Fruit fly (Drosophila melanogaster) whole organism, embryonic: Measurements from ENCODE around the gene dob.
A peak's percentile ranks its signal among the peaks of the same experiment; 100 is the strongest.

ENCODE experiments used
- ATbp ChIP-seq: fragments of 200-800 bp; sonication (Bioruptor generic); optimal IDR thresholded peaks from 2 replicates; lab custom pipeline; 2017; ENCODE audit warnings: missing biosample characterization, mild to moderate bottlenecking, missing genetic modification characterization, missing genetic modification reagents
- Bdp1 ChIP-seq: fragments of 200-800 bp; sonication (Bioruptor generic); optimal IDR thresholded peaks from 3 replicates; lab custom pipeline; 2016; ENCODE audit warnings: missing biosample characterization, missing genetic modification characterization
- Bteb2 ChIP-seq: fragments of 200-800 bp; sonication (Bioruptor generic); optimal IDR thresholded peaks from 2 replicates; lab custom pipeline; 2016; ENCODE audit warnings: missing biosample characterization, missing genetic modification characterization
- CG10543 ChIP-seq: fragments of 200-800 bp; sonication (Bioruptor generic); optimal IDR thresholded peaks from 3 replicates; lab custom pipeline; 2017; ENCODE audit warnings: missing biosample characterization, mild to moderate bottlenecking, missing genetic modification characterization, moderate library complexity
- CG10565 ChIP-seq: fragments of 200-800 bp; sonication (Bioruptor generic); optimal IDR thresholded peaks from 3 replicates; lab custom pipeline; 2016; ENCODE audit warnings: missing biosample characterization, mild to moderate bottlenecking, missing genetic modification characterization
- CG11723 ChIP-seq: fragments of 200-800 bp; sonication (Bioruptor generic); optimal IDR thresholded peaks from 2 replicates; lab custom pipeline; 2017; ENCODE audit warnings: missing biosample characterization, mild to moderate bottlenecking, missing genetic modification characterization
- CG12104 ChIP-seq: fragments of 200-800 bp; sonication (Bioruptor generic); optimal IDR thresholded peaks from 3 replicates; lab custom pipeline; 2016; ENCODE audit warnings: missing biosample characterization, missing genetic modification characterization
- CG1233 ChIP-seq: fragments of 200-800 bp; sonication (Bioruptor generic); optimal IDR thresholded peaks from 4 replicates; lab custom pipeline; 2018; ENCODE audit warnings: missing biosample characterization, mild to moderate bottlenecking, missing genetic modification characterization
- CG15011 ChIP-seq: fragments of 200-800 bp; sonication (Bioruptor generic); optimal IDR thresholded peaks from 3 replicates; lab custom pipeline; 2018; ENCODE audit warnings: missing biosample characterization, mild to moderate bottlenecking, missing genetic modification characterization
- CG15269 ChIP-seq: fragments of 200-800 bp; sonication (Bioruptor generic); optimal IDR thresholded peaks from 2 replicates; lab custom pipeline; 2018; ENCODE audit warnings: missing biosample characterization, mild to moderate bottlenecking, missing genetic modification characterization, moderate library complexity
- CG1529 ChIP-seq: fragments of 200-800 bp; sonication (Bioruptor generic); optimal IDR thresholded peaks from 3 replicates; lab custom pipeline; 2018; ENCODE audit warnings: missing biosample characterization, missing genetic modification characterization
- CG1602 ChIP-seq: fragments of 200-800 bp; sonication (Bioruptor generic); optimal IDR thresholded peaks from 3 replicates; lab custom pipeline; 2016; ENCODE audit warnings: missing biosample characterization, missing genetic modification characterization
- CG17385 ChIP-seq: fragments of 200-800 bp; sonication (Bioruptor generic); optimal IDR thresholded peaks from 3 replicates; lab custom pipeline; 2018; ENCODE audit warnings: missing biosample characterization, mild to moderate bottlenecking, missing genetic modification characterization
- CG17568 ChIP-seq: fragments of 200-800 bp; sonication (Bioruptor generic); optimal IDR thresholded peaks from 2 replicates; lab custom pipeline; 2018; ENCODE audit warnings: missing biosample characterization, mild to moderate bottlenecking, missing genetic modification characterization, moderate library complexity
- CG17802 ChIP-seq: fragments of 200-800 bp; sonication (Bioruptor generic); optimal IDR thresholded peaks from 2 replicates; lab custom pipeline; 2018; ENCODE audit warnings: missing biosample characterization, mild to moderate bottlenecking, missing genetic modification characterization, moderate library complexity
- CG17912 ChIP-seq: fragments of 200-800 bp; sonication (Bioruptor generic); optimal IDR thresholded peaks from 2 replicates; lab custom pipeline; 2018; ENCODE audit warnings: missing biosample characterization, mild to moderate bottlenecking, missing genetic modification characterization
- CG3407 ChIP-seq: fragments of 200-800 bp; sonication (Bioruptor generic); optimal IDR thresholded peaks from 2 replicates; lab custom pipeline; 2018; ENCODE audit warnings: missing biosample characterization, mild to moderate bottlenecking, missing genetic modification characterization
- CG4328 ChIP-seq: fragments of 200-800 bp; sonication (Bioruptor generic); optimal IDR thresholded peaks from 3 replicates; lab custom pipeline; 2017; ENCODE audit warnings: missing biosample characterization, missing genetic modification reagents, missing genetic modification characterization
- CG6272 ChIP-seq: fragments of 200-800 bp; sonication (Bioruptor generic); IDR thresholded peaks from 2 replicates; pipeline ENCODE4 v1.3.6; 2022; ENCODE audit warnings: missing biosample characterization, missing genetic modification characterization
- CG7745 ChIP-seq: fragments of 200-800 bp; sonication (Bioruptor generic); optimal IDR thresholded peaks from 2 replicates; lab custom pipeline; 2018; ENCODE audit warnings: missing biosample characterization, mild to moderate bottlenecking, missing genetic modification characterization, moderate library complexity
- CG8359 ChIP-seq: fragments of 200-800 bp; sonication (Bioruptor generic); optimal IDR thresholded peaks from 2 replicates; lab custom pipeline; 2017; ENCODE audit warnings: missing biosample characterization, mild to moderate bottlenecking, missing genetic modification characterization, borderline replicate concordance
- Dbx ChIP-seq: fragments of 200-800 bp; sonication (Bioruptor generic); IDR thresholded peaks from 3 replicates; pipeline ENCODE4 v1.3.6; 2022; ENCODE audit warnings: missing biosample characterization, missing genetic modification characterization
- Dll ChIP-seq: fragments of 200-800 bp; sonication (Bioruptor generic); IDR thresholded peaks from 4 replicates; pipeline ENCODE4 v1.3.6; 2022; ENCODE audit warnings: missing biosample characterization, missing genetic modification characterization; ENCODE audit not compliant: partially characterized antibody
- Dp ChIP-seq: fragments of 200-800 bp; sonication (Bioruptor generic); optimal IDR thresholded peaks from 2 replicates; lab custom pipeline; 2018; ENCODE audit warnings: missing biosample characterization, mild to moderate bottlenecking, missing genetic modification characterization, moderate library complexity
- Eip74EF ChIP-seq, 2 experiments: fragments of 200-800 bp in 1 of 2; fragments of >200 bp in 1 of 2; sonication (Bioruptor generic) in 1 of 2; optimal IDR thresholded peaks; 2 replicates each; lab custom pipeline; 2017 to 2019; ENCODE audit warnings: missing biosample characterization in 2 of 2, missing genetic modification characterization in 2 of 2, mild to moderate bottlenecking in 1 of 2, moderate library complexity in 1 of 2
- Ets65A ChIP-seq: fragments of 200-800 bp; sonication (Bioruptor generic); peaks from one replicate; lab custom pipeline; 2016; ENCODE audit warnings: missing biosample characterization, missing genetic modification characterization
- Gug ChIP-seq: fragments of 200-800 bp; sonication (Bioruptor generic); IDR thresholded peaks from 4 replicates; pipeline ENCODE4 v1.3.6; 2022; ENCODE audit warnings: missing biosample characterization, missing genetic modification characterization
- HLHmδ ChIP-seq: fragments of 200-800 bp; sonication (Bioruptor generic); optimal IDR thresholded peaks from 2 replicates; lab custom pipeline; 2018; ENCODE audit warnings: missing biosample characterization, mild to moderate bottlenecking, missing genetic modification characterization, moderate library complexity
- MTF-1 ChIP-seq: fragments of 200-800 bp; sonication (Bioruptor generic); optimal IDR thresholded peaks from 2 replicates; lab custom pipeline; 2018; ENCODE audit warnings: missing biosample characterization, mild to moderate bottlenecking, missing genetic modification characterization, borderline replicate concordance
- Med ChIP-seq: fragments of 200-800 bp; sonication (Bioruptor generic); peaks from one replicate; lab custom pipeline; 2016; ENCODE audit warnings: missing biosample characterization, missing genetic modification characterization, mild to moderate bottlenecking, inconsistent platforms, moderate library complexity
- Meics ChIP-seq: fragments of 200-800 bp; sonication (Bioruptor generic); optimal IDR thresholded peaks from 2 replicates; lab custom pipeline; 2017; ENCODE audit warnings: missing biosample characterization, mild to moderate bottlenecking, missing genetic modification characterization
- NC2α ChIP-seq: fragments of 200-800 bp; sonication (Bioruptor generic); optimal IDR thresholded peaks from 2 replicates; lab custom pipeline; 2016; ENCODE audit warnings: missing biosample characterization, missing genetic modification characterization
- Neu2 ChIP-seq: fragments of 200-800 bp; sonication (Bioruptor generic); optimal IDR thresholded peaks from 3 replicates; lab custom pipeline; 2016; ENCODE audit warnings: missing biosample characterization, missing genetic modification characterization, borderline replicate concordance
- Pdp1 ChIP-seq, 2 experiments: fragments of 200-800 bp; sonication (Bioruptor generic); optimal IDR thresholded peaks; 3 replicates each; lab custom pipeline; 2016; ENCODE audit warnings: missing biosample characterization in 2 of 2, missing genetic modification characterization in 2 of 2, mild to moderate bottlenecking in 1 of 2, moderate library complexity in 1 of 2
- al ChIP-seq: fragments of 200-800 bp; sonication (Bioruptor generic); IDR thresholded peaks from 2 replicates; pipeline ENCODE4 v1.3.6; 2022; ENCODE audit warnings: missing biosample characterization, missing genetic modification characterization
- bsh ChIP-seq, 2 experiments: fragments of 200-800 bp; sonication (Bioruptor generic); optimal IDR thresholded peaks; 2 replicates each; lab custom pipeline; 2017 to 2018; ENCODE audit warnings: mild to moderate bottlenecking in 2 of 2, missing biosample characterization in 2 of 2, missing genetic modification characterization in 2 of 2, moderate library complexity in 1 of 2
- cato ChIP-seq: fragments of 200-800 bp; sonication (Bioruptor generic); optimal IDR thresholded peaks from 2 replicates; lab custom pipeline; 2016; ENCODE audit warnings: missing biosample characterization, missing genetic modification characterization, borderline replicate concordance
- da ChIP-seq: fragments of 200-800 bp; sonication (Bioruptor generic); optimal IDR thresholded peaks from 2 replicates; lab custom pipeline; 2016; ENCODE audit warnings: missing biosample characterization, missing genetic modification characterization
- dm ChIP-seq: fragments of 200-800 bp; sonication (Bioruptor generic); optimal IDR thresholded peaks from 3 replicates; lab custom pipeline; 2016; ENCODE audit warnings: missing biosample characterization, missing genetic modification characterization
- ems ChIP-seq: fragments of 200-800 bp; sonication (Bioruptor generic); optimal IDR thresholded peaks from 3 replicates; lab custom pipeline; 2016; ENCODE audit warnings: missing biosample characterization, missing genetic modification characterization
- gcm2 ChIP-seq: fragments of 200-800 bp; sonication (Bioruptor generic); optimal IDR thresholded peaks from 2 replicates; lab custom pipeline; 2016; ENCODE audit warnings: missing biosample characterization, missing genetic modification characterization
- grn ChIP-seq: fragments of 200-800 bp; sonication (Bioruptor generic); optimal IDR thresholded peaks from 3 replicates; lab custom pipeline; 2017; ENCODE audit warnings: missing biosample characterization, missing genetic modification characterization
- gsb ChIP-seq: fragments of 200-800 bp; sonication (Bioruptor generic); IDR thresholded peaks from 2 replicates; pipeline ENCODE4 v1.3.6; 2022; ENCODE audit warnings: missing biosample characterization, missing genetic modification characterization
- lab ChIP-seq: fragments of 200-800 bp; sonication (Bioruptor generic); optimal IDR thresholded peaks from 3 replicates; lab custom pipeline; 2017; ENCODE audit warnings: missing biosample characterization, missing genetic modification characterization, mild to moderate bottlenecking, moderate library complexity, missing genetic modification reagents
- mld ChIP-seq: fragments of 200-800 bp; sonication (Bioruptor generic); IDR thresholded peaks from 3 replicates; pipeline ENCODE4 v1.3.6; 2022; ENCODE audit warnings: missing biosample characterization, missing genetic modification characterization; ENCODE audit not compliant: partially characterized antibody
- odd ChIP-seq: fragments of 200-800 bp; sonication (Bioruptor generic); optimal IDR thresholded peaks from 2 replicates; lab custom pipeline; 2017; ENCODE audit warnings: missing biosample characterization, mild to moderate bottlenecking, missing genetic modification characterization
- pho ChIP-seq: fragments of 200-800 bp; sonication (Bioruptor generic); optimal IDR thresholded peaks from 2 replicates; lab custom pipeline; 2016; ENCODE audit warnings: missing biosample characterization, missing genetic modification characterization
- sqz ChIP-seq: fragments of 200-800 bp; sonication (Bioruptor generic); optimal IDR thresholded peaks from 3 replicates; lab custom pipeline; 2018; ENCODE audit warnings: missing biosample characterization, mild to moderate bottlenecking, missing genetic modification characterization
- stc ChIP-seq: fragments of 200-800 bp; sonication (Bioruptor generic); IDR thresholded peaks from 2 replicates; pipeline ENCODE4 v1.3.6; 2022; ENCODE audit warnings: missing biosample characterization, missing genetic modification characterization
- wdn ChIP-seq: fragments of 200-800 bp; sonication (Bioruptor generic); IDR thresholded peaks from 2 replicates; pipeline ENCODE4 v1.3.6; 2022; ENCODE audit warnings: missing biosample characterization, missing genetic modification characterization

The dob gene

dm6 chrX:15078394-15078793, 11.6 kb downstream of the dob start (continued):
- TF ChIP-seq CG1529 (GFP tag; lab: Kevin White, UChicago) = peak; percentile 6
- peak; percentile 9 for TF ChIP-seq CG17568 (GFP tag; lab: Kevin White, UChicago)
- no peak for TF ChIP-seq CG12104 (GFP tag; lab: Kevin White, UChicago)
- TF ChIP-seq Eip74EF (GFP tag; optimal IDR thresholded peaks at IDR 0.05; lab: Kevin White, UChicago) = peak in 1 of 2 experiments; percentile 16
- peak; percentile 55 for TF ChIP-seq CG7745 (tag; lab: Kevin White, UChicago)
- no peak for TF ChIP-seq cato (GFP tag; lab: Kevin White, UChicago)
- TF ChIP-seq NC2α = no peak
- peak; percentile 29 for TF ChIP-seq lab (GFP tag; lab: Kevin White, UChicago)
- no peak for TF ChIP-seq HLHmδ (GFP tag; lab: Kevin White, UChicago)
- TF ChIP-seq CG6272 (GFP tag; lab: Robert Waterston, UW) = no peak
- no peak for TF ChIP-seq stc (GFP tag; lab: Robert Waterston, UW)
- TF ChIP-seq bsh (GFP tag; optimal IDR thresholded peaks at IDR 0.05; lab: Kevin White, UChicago) = peak in 1 of 2 experiments; percentile 32
- TF ChIP-seq Dll (GFP tag; lab: Robert Waterston, UW) = no peak
- TF ChIP-seq odd = no peak
- no peak for TF ChIP-seq Ets65A (GFP tag; lab: Kevin White, UChicago)
- TF ChIP-seq ATbp = peak; percentile 62
- peak; percentile 48 for TF ChIP-seq MTF-1 (GFP tag; lab: Kevin White, UChicago)
- TF ChIP-seq CG1602 (GFP tag; lab: Kevin White, UChicago) = no peak
- TF ChIP-seq wdn (GFP tag; lab: Robert Waterston, UW) = no peak
- no peak for TF ChIP-seq al (GFP tag; lab: Robert Waterston, UW)
- no peak for TF ChIP-seq CG17912 (GFP tag; lab: Kevin White, UChicago)
- no peak for TF ChIP-seq CG10565 (GFP tag; lab: Kevin White, UChicago)
- no peak for TF ChIP-seq pho (GFP tag; lab: Kevin White, UChicago)
- TF ChIP-seq Dbx (GFP tag; lab: Robert Waterston, UW) = no peak
- no peak for TF ChIP-seq CG15011 (GFP tag; lab: Kevin White, UChicago)
- TF ChIP-seq CG1233 (GFP tag; lab: Kevin White, UChicago) = no peak
- peak; percentile 39 for TF ChIP-seq CG17385
- TF ChIP-seq Neu2 (GFP tag; lab: Kevin White, UChicago) = no peak
- no peak for TF ChIP-seq da (GFP tag; lab: Kevin White, UChicago)
- TF ChIP-seq sqz (GFP tag; lab: Kevin White, UChicago) = peak; percentile 62
- no peak for TF ChIP-seq CG17802
- no peak for TF ChIP-seq Bdp1 (GFP tag; lab: Kevin White, UChicago)
- peak; percentile 12 for TF ChIP-seq CG15269 (tag; lab: Kevin White, UChicago)
- TF ChIP-seq CG10543 (GFP tag; lab: Kevin White, UChicago) = peak; percentile 66
- TF ChIP-seq CG11723 (GFP tag; lab: Kevin White, UChicago) = no peak
- no peak for TF ChIP-seq mld (GFP tag; lab: Robert Waterston, UW)
- TF ChIP-seq CG4328 (GFP tag; lab: Kevin White, UChicago) = peak; percentile 34
- TF ChIP-seq ems (GFP tag; lab: Kevin White, UChicago) = no peak
- TF ChIP-seq gcm2 (GFP tag; lab: Kevin White, UChicago) = no peak
- TF ChIP-seq Dp (GFP tag; lab: Kevin White, UChicago) = no peak
- no peak for TF ChIP-seq Gug (GFP tag; lab: Robert Waterston, UW)
- peak; percentile 15 for TF ChIP-seq CG3407 (GFP tag; lab: Kevin White, UChicago)
- no peak for TF ChIP-seq gsb (GFP tag; lab: Robert Waterston, UW)
- peak; percentile 94 for TF ChIP-seq grn (GFP tag; lab: Kevin White, UChicago)
- no peak for TF ChIP-seq Bteb2 (GFP tag; lab: Kevin White, UChicago)
- TF ChIP-seq Med = peak; percentile 24
- peak in 1 of 2 experiments; percentile 84 for TF ChIP-seq Pdp1 (GFP tag; optimal IDR thresholded peaks at IDR 0.05; lab: Kevin White, UChicago)
- peak; percentile 55 for TF ChIP-seq Meics (GFP tag; lab: Kevin White, UChicago)
- no peak for TF ChIP-seq dm (GFP tag; lab: Kevin White, UChicago)
- no peak for TF ChIP-seq CG8359 (GFP tag; lab: Kevin White, UChicago)
